Fruit fly (Drosophila melanogaster): ENCODE data around the gene CG14153.

dm6 chr3L:10599512-10599911 lies 43.8 kb upstream of the CG14153 start:
- TF ChIP-seq kay (GFP tag; ENCODE audit: borderline replicate concordance), result no peak
- no peak for TF ChIP-seq cic (GFP tag; optimal IDR thresholded peaks at IDR 0.05)
- no peak for TF ChIP-seq CG1620 (GFP tag; optimal IDR thresholded peaks at IDR 0.05)
- no peak for TF ChIP-seq CG5204 (GFP tag; optimal IDR thresholded peaks at IDR 0.05)
- no peak for TF ChIP-seq ovo (GFP tag; optimal IDR thresholded peaks at IDR 0.05)
- no peak for TF ChIP-seq CG7101 (tag; optimal IDR thresholded peaks at IDR 0.05)
- TF ChIP-seq CG33017 (tag; optimal IDR thresholded peaks at IDR 0.05), result no peak
- TF ChIP-seq toe (GFP tag; optimal IDR thresholded peaks at IDR 0.05), result no peak
- TF ChIP-seq pad (GFP tag; optimal IDR thresholded peaks at IDR 0.05), result no peak
- TF ChIP-seq cnc (optimal IDR thresholded peaks at IDR 0.05), result no peak
- no peak for TF ChIP-seq bab1 (GFP tag; optimal IDR thresholded peaks at IDR 0.05)
- TF ChIP-seq CG7045 (GFP tag; optimal IDR thresholded peaks at IDR 0.05), result no peak

All from whole organism, adult.